Worm (Caenorhabditis elegans) whole organism, late embryonic: ENCODE results near the gene npp-21.

Experiments
- C38D4.7 ChIP-seq: fragments of 200-800 bp; sonication (Bioruptor generic); optimal IDR thresholded peaks from 2 replicates; lab custom pipeline; 2018; ENCODE audit warnings: mild to moderate bottlenecking, missing genetic modification characterization, moderate library complexity, missing compliant biosample characterization
- K02D7.2 ChIP-seq: sonication (generic microtip); optimal IDR thresholded peaks from 2 replicates; lab custom pipeline; 2017; ENCODE audit warnings: mild to moderate bottlenecking, missing genetic modification characterization, missing compliant biosample characterization
- K09A11.1 ChIP-seq: sonication (generic microtip); optimal IDR thresholded peaks from 2 replicates; lab custom pipeline; 2017; ENCODE audit warnings: antibody characterized with exemption, mild to moderate bottlenecking, missing genetic modification characterization, missing compliant biosample characterization; ENCODE audit not compliant: insufficient read depth
- ahr-1 ChIP-seq: sonication (generic microtip); optimal IDR thresholded peaks from 2 replicates; lab custom pipeline; 2016; ENCODE audit warnings: missing genetic modification characterization, missing compliant biosample characterization
- ceh-18 ChIP-seq: sonication (generic microtip); optimal IDR thresholded peaks from 2 replicates; lab custom pipeline; 2016; ENCODE audit warnings: missing genetic modification characterization, missing compliant biosample characterization
- ceh-2 ChIP-seq: sonication (generic microtip); optimal IDR thresholded peaks from 2 replicates; lab custom pipeline; 2016; ENCODE audit warnings: missing genotype, missing genetic modification characterization, missing compliant biosample characterization
- ceh-24 ChIP-seq: sonication (generic microtip); optimal IDR thresholded peaks from 2 replicates; lab custom pipeline; 2016; ENCODE audit warnings: mild to moderate bottlenecking, missing genetic modification characterization, missing compliant biosample characterization
- ceh-31 ChIP-seq: sonication (generic microtip); optimal IDR thresholded peaks from 2 replicates; lab custom pipeline; 2016; ENCODE audit warnings: missing genetic modification characterization, missing compliant biosample characterization
- ceh-48 ChIP-seq: sonication (generic microtip); optimal IDR thresholded peaks from 2 replicates; lab custom pipeline; 2016; ENCODE audit warnings: missing genetic modification characterization, inconsistent platforms, missing compliant biosample characterization
- ceh-6 ChIP-seq: fragments of 200-800 bp; sonication (Bioruptor generic); optimal IDR thresholded peaks from 2 replicates; lab custom pipeline; 2018; ENCODE audit warnings: mild to moderate bottlenecking, missing genetic modification characterization, missing compliant biosample characterization
- che-1 ChIP-seq: sonication (generic microtip); optimal IDR thresholded peaks from 2 replicates; lab custom pipeline; 2016; ENCODE audit warnings: mild to moderate bottlenecking, missing genetic modification characterization, missing compliant biosample characterization
- dmd-4 ChIP-seq: sonication (generic microtip); optimal IDR thresholded peaks from 2 replicates; lab custom pipeline; 2016; ENCODE audit warnings: borderline replicate concordance, missing genetic modification characterization, missing compliant biosample characterization
- dve-1 ChIP-seq: sonication (generic microtip); optimal IDR thresholded peaks from 2 replicates; lab custom pipeline; 2017; ENCODE audit warnings: antibody characterized with exemption, mild to moderate bottlenecking, missing genetic modification characterization, missing compliant biosample characterization
- eyg-1 ChIP-seq: sonication (generic microtip); optimal IDR thresholded peaks from 2 replicates; lab custom pipeline; 2016; ENCODE audit warnings: missing genotype, missing genetic modification characterization, missing compliant biosample characterization
- fax-1 ChIP-seq: sonication (generic microtip); optimal IDR thresholded peaks from 2 replicates; lab custom pipeline; 2016; ENCODE audit warnings: missing genotype, missing genetic modification characterization, missing compliant biosample characterization
- fkh-10 ChIP-seq: fragments of 150-350 bp; optimal IDR thresholded peaks from 2 replicates; lab custom pipeline; 2014; ENCODE audit warnings: missing biosample characterization, missing genetic modification reagents, missing genetic modification characterization
- fkh-6 ChIP-seq: sonication (generic microtip); optimal IDR thresholded peaks from 2 replicates; lab custom pipeline; 2016; ENCODE audit warnings: missing genetic modification characterization, missing compliant biosample characterization
- hlh-6 ChIP-seq: sonication (generic microtip); optimal IDR thresholded peaks from 2 replicates; lab custom pipeline; 2016; ENCODE audit warnings: missing genotype, missing genetic modification characterization, missing compliant biosample characterization
- hlh-8 ChIP-seq: sonication (generic microtip); optimal IDR thresholded peaks from 2 replicates; lab custom pipeline; 2016; ENCODE audit warnings: missing genotype, missing genetic modification characterization, missing compliant biosample characterization
- lim-6 ChIP-seq: sonication (generic microtip); optimal IDR thresholded peaks from 2 replicates; lab custom pipeline; 2016; ENCODE audit warnings: missing genetic modification characterization, missing compliant biosample characterization
- lin-11 ChIP-seq: fragments of 200-800 bp; sonication (Bioruptor generic); optimal IDR thresholded peaks from 2 replicates; lab custom pipeline; 2018; ENCODE audit warnings: mild to moderate bottlenecking, missing genetic modification characterization, missing compliant biosample characterization
- madf-2 ChIP-seq: sonication (generic microtip); optimal IDR thresholded peaks from 2 replicates; lab custom pipeline; 2017; ENCODE audit warnings: missing genetic modification characterization, missing compliant biosample characterization
- mec-3 ChIP-seq: sonication (generic microtip); optimal IDR thresholded peaks from 2 replicates; lab custom pipeline; 2016; ENCODE audit warnings: borderline replicate concordance, missing genetic modification characterization, missing compliant biosample characterization
- nfya-1 ChIP-seq: sonication (generic microtip); optimal IDR thresholded peaks from 2 replicates; lab custom pipeline; 2017; ENCODE audit warnings: missing genetic modification characterization, mild to moderate bottlenecking, missing compliant biosample characterization, antibody characterized with exemption, moderate library complexity
- odd-2 ChIP-seq: sonication (generic microtip); optimal IDR thresholded peaks from 2 replicates; lab custom pipeline; 2017; ENCODE audit warnings: antibody characterized with exemption, mild to moderate bottlenecking, missing genetic modification characterization, missing compliant biosample characterization
- pag-3 ChIP-seq: sonication (generic microtip); optimal IDR thresholded peaks from 2 replicates; lab custom pipeline; 2016; ENCODE audit warnings: missing compliant biosample characterization, missing genetic modification characterization, borderline replicate concordance
- pha-2 ChIP-seq: sonication (generic microtip); optimal IDR thresholded peaks from 2 replicates; lab custom pipeline; 2017; ENCODE audit warnings: mild to moderate bottlenecking, missing genetic modification characterization, missing compliant biosample characterization
- pros-1 ChIP-seq: fragments of 150-350 bp; optimal IDR thresholded peaks from 2 replicates; lab custom pipeline; 2014; ENCODE audit warnings: missing biosample characterization, missing genetic modification reagents, missing genetic modification characterization
- ref-2 ChIP-seq: sonication (generic microtip); optimal IDR thresholded peaks from 2 replicates; lab custom pipeline; 2016; ENCODE audit warnings: missing genetic modification characterization, missing compliant biosample characterization
- sdc-2 ChIP-seq: sonication (generic microtip); optimal IDR thresholded peaks from 2 replicates; lab custom pipeline; 2016; ENCODE audit warnings: missing genotype, missing genetic modification characterization, missing compliant biosample characterization
- tbx-7 ChIP-seq: sonication (generic microtip); optimal IDR thresholded peaks from 2 replicates; lab custom pipeline; 2016; ENCODE audit warnings: missing genotype, missing genetic modification characterization, missing compliant biosample characterization
- ttx-3 ChIP-seq: sonication (generic microtip); optimal IDR thresholded peaks from 2 replicates; lab custom pipeline; 2016; ENCODE audit warnings: missing genetic modification reagents, missing genetic modification characterization, missing compliant biosample characterization
- unc-42 ChIP-seq: sonication (generic microtip); optimal IDR thresholded peaks from 2 replicates; lab custom pipeline; 2016; ENCODE audit warnings: missing genotype, missing genetic modification characterization, missing compliant biosample characterization
- unc-55 ChIP-seq: sonication (generic microtip); optimal IDR thresholded peaks from 2 replicates; lab custom pipeline; 2017; ENCODE audit warnings: missing biosample characterization, missing genetic modification reagents, missing genetic modification characterization
- ztf-16 ChIP-seq: sonication (generic microtip); optimal IDR thresholded peaks from 2 replicates; lab custom pipeline; 2017; ENCODE audit warnings: missing genetic modification characterization, missing compliant biosample characterization

Gene npp-21

DNA sequence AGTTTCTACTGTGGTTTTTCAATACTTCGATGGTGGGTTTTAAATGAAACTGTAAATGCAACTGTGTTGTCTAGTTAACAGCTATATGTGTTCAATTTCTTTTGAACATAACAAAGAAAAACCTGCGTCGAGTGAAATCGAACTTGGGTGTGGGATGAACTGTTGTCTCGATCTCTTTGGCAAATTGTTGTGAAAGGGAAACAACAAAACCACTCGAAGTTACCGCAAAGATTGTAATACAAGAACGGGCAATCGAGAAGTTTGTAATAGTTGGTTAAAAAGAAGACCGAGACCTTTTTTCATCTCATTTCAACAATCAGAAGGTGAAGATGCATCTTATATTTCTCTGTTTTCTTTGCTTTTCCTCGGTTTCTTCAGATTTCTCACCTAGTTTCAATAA is 8.5 kb downstream of the npp-21 start, which contains the start of gene lips-17:
TSS of gene lips-17 (plus strand) at position 301 of the 400 bp plus-strand sequence.
- TF ChIP-seq C38D4.7 (GFP tag; lab: Kevin White, UChicago) (no peak), mec-3 (tag; lab: Kevin White, UChicago) (no peak), ahr-1 (no peak), tbx-7 (tag; lab: Kevin White, UChicago) (no peak), dmd-4 (tag; lab: Kevin White, UChicago) (no peak), unc-55 (GFP tag; lab: Kevin White, UChicago) (no peak), K09A11.1 (tag; lab: Kevin White, UChicago) (no peak), fax-1 (tag; lab: Kevin White, UChicago) (no peak), eyg-1 (tag; lab: Kevin White, UChicago) (no peak), che-1 (tag; lab: Kevin White, UChicago) (no peak), ttx-3 (no peak), fkh-6 (tag; lab: Kevin White, UChicago) (no peak), pros-1 (tag; lab: Kevin White, UChicago) (no peak), ceh-24 (tag; lab: Kevin White, UChicago) (no peak), ceh-2 (tag; lab: Kevin White, UChicago) (no peak), madf-2 (no peak), fkh-10 (GFP tag; lab: Kevin White, UChicago) (no peak), ref-2 (tag; lab: Kevin White, UChicago) (no peak), odd-2 (no peak)
- TF ChIP-seq, all 69 proteins: peak for 0

ce11 chrII:7613241-7613782 is 13.9 kb downstream of the npp-21 start, which contains the start of the genes oig-4 and R07G3.7:
Gene oig-4 (plus strand): TSS chrII:7613541.
Gene R07G3.7 (minus strand): TSS chrII:7613732.
- TF ChIP-seq ceh-31: no peak
- no peak for TF ChIP-seq hlh-8 (tag; lab: Kevin White, UChicago)
- no peak for TF ChIP-seq dmd-4 (tag; lab: Kevin White, UChicago)
- TF ChIP-seq hlh-6 (tag; lab: Kevin White, UChicago): no peak
- no peak for TF ChIP-seq lim-6 (tag; lab: Kevin White, UChicago)

DNA sequence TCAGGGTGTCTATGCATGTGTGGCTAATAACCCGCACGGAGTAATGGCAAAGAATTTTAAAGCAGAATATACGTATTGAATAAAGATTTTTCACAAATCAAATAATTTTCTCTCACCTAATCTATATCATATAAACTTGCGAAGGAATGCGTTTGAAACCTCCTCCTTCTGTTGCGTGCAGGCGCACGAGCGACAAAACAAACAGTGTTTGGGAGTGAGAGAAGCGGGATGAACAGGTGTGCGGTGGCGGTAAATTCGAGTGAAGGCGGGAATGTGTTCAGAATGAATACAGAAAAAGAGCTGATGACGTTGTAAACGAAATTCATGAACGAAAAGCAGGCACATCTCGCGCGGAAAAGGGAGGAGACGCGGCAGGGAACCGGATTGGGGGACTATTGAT is 14.9 kb downstream of the npp-21 start:
- TF ChIP-seq ceh-48 (tag; lab: Kevin White, UChicago) (no peak), pag-3 (tag; lab: Kevin White, UChicago) (no peak), ceh-18 (tag; lab: Kevin White, UChicago) (peak; percentile 2), fax-1 (tag; lab: Kevin White, UChicago) (no peak), sdc-2 (tag; lab: Kevin White, UChicago) (no peak)

DNA sequence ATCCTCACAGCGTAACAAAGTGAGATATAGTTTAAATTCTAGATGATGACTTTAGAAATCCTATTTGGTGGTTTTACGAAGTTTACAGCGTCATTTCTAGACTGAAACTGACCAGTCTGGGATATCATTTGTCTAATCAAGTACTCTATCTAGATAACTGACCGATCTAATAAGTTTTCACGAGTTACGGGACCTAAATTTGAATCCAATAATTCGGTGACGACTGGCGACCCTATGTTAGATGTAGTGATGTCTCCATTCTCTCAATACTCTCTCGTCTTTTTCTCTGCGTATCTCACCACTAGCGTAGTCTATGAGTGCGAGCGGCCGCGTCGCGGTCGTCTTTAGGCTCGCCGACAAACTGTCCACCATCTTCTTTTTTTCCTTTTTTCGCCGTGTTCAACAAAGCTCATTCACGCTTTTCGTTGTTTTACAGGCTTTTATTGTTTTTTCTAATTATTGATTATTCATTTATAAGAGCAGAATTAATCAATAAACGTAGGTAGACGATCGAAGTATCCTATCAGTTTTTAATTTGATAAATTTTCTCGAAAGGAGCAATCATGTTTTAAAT is 15.9 kb downstream of the npp-21 start:
- TF ChIP-seq ceh-6 (GFP tag; lab: Kevin White, UChicago): no peak
- no peak for TF ChIP-seq lin-11 (tag; lab: Kevin White, UChicago)
- TF ChIP-seq nfya-1 (tag; lab: Kevin White, UChicago): peak; percentile 5
- peak; percentile 56 for TF ChIP-seq unc-42 (tag; lab: Kevin White, UChicago)
- no peak for TF ChIP-seq K02D7.2 (tag; lab: Kevin White, UChicago)
- peak; percentile 30 for TF ChIP-seq ref-2 (tag; lab: Kevin White, UChicago)
- no peak for TF ChIP-seq fkh-6 (tag; lab: Kevin White, UChicago)
- peak; percentile 6 for TF ChIP-seq ceh-31
- no peak for TF ChIP-seq madf-2
- TF ChIP-seq, all 69 proteins: peak for 4

ce11 chrII:7616141-7616540 is 16.7 kb downstream of the npp-21 start, which contains the start of gene cdc-42:
Gene cdc-42 (plus strand): TSS chrII:7616452.
- TF ChIP-seq nfya-1 (tag; lab: Kevin White, UChicago): no peak
- TF ChIP-seq ztf-16: no peak
- TF ChIP-seq pha-2 (tag; lab: Kevin White, UChicago): no peak
- no peak for TF ChIP-seq dve-1 (tag; lab: Kevin White, UChicago)
